Fruit fly (Drosophila melanogaster): Measurements from ENCODE around the gene CG42588.

Gene CG42588

dm6 chr3L:12841459-12841858 lies 27.4 kb downstream of the CG42588 start:
- TF ChIP-seq cad (GFP tag; optimal IDR thresholded peaks at IDR 0.05), result no peak
- TF ChIP-seq pho (GFP tag; optimal IDR thresholded peaks at IDR 0.05), result no peak
- no peak for TF ChIP-seq HLH3B (GFP tag; IDR thresholded peaks at IDR 0.05)
- TF ChIP-seq Nf-YA (GFP tag; IDR thresholded peaks at IDR 0.05), result no peak
- TF ChIP-seq sisA (GFP tag; IDR thresholded peaks at IDR 0.05), result no peak
- TF ChIP-seq Stat92E (GFP tag; optimal IDR thresholded peaks at IDR 0.05), result no peak
- no peak for TF ChIP-seq eve (GFP tag; optimal IDR thresholded peaks at IDR 0.05)
- TF ChIP-seq CG12769 (tag; optimal IDR thresholded peaks at IDR 0.05), result peak; percentile 59
- no peak for TF ChIP-seq CG8944 (GFP tag; optimal IDR thresholded peaks at IDR 0.05)
- no peak for TF ChIP-seq corto (GFP tag; optimal IDR thresholded peaks at IDR 0.05)
- no peak for TF ChIP-seq HHEX (GFP tag; optimal IDR thresholded peaks at IDR 0.05)
- TF ChIP-seq CG8478 (optimal IDR thresholded peaks at IDR 0.05), result no peak
- TF ChIP-seq emc (GFP tag; optimal IDR thresholded peaks at IDR 0.05), result no peak
- no peak for TF ChIP-seq CG2129 (GFP tag; IDR thresholded peaks at IDR 0.05; ENCODE audit: partially characterized antibody)
- no peak for TF ChIP-seq NK7.1 (GFP tag; optimal IDR thresholded peaks at IDR 0.05)
- TF ChIP-seq slp2 (GFP tag; optimal IDR thresholded peaks at IDR 0.05), result no peak
- TF ChIP-seq CG30020 (tag; optimal IDR thresholded peaks at IDR 0.05), result no peak
- no peak for TF ChIP-seq bigmax (GFP tag; optimal IDR thresholded peaks at IDR 0.05)
- no peak for TF ChIP-seq zfh2 (GFP tag; optimal IDR thresholded peaks at IDR 0.05)
- peak; percentile 34 for TF ChIP-seq kni (GFP tag; optimal IDR thresholded peaks at IDR 0.05)
- TF ChIP-seq Dref (GFP tag; IDR thresholded peaks at IDR 0.05), result no peak
- no peak for TF ChIP-seq Hey (tag; optimal IDR thresholded peaks at IDR 0.05)
- no peak for TF ChIP-seq CG2875 (GFP tag; optimal IDR thresholded peaks at IDR 0.05)
- no peak for TF ChIP-seq CG14710 (tag; optimal IDR thresholded peaks at IDR 0.05)
- no peak for TF ChIP-seq Oli (tag; optimal IDR thresholded peaks at IDR 0.05)
- TF ChIP-seq cato (GFP tag; optimal IDR thresholded peaks at IDR 0.05; ENCODE audit: borderline replicate concordance), result no peak
- TF ChIP-seq ab (GFP tag; optimal IDR thresholded peaks at IDR 0.05), result no peak
- TF ChIP-seq lola (GFP tag; optimal IDR thresholded peaks at IDR 0.05), result no peak
- TF ChIP-seq cwo (GFP tag; optimal IDR thresholded peaks at IDR 0.05), result no peak
- TF ChIP-seq CG11085 (GFP tag; IDR thresholded peaks at IDR 0.05), result no peak
- TF ChIP-seq Fer1 (GFP tag; optimal IDR thresholded peaks at IDR 0.05), result no peak
- no peak for TF ChIP-seq CG16779 (GFP tag; IDR thresholded peaks at IDR 0.05)
- TF ChIP-seq CG16863 (GFP tag; optimal IDR thresholded peaks at IDR 0.05), result no peak
- TF ChIP-seq ATbp (GFP tag; optimal IDR thresholded peaks at IDR 0.05), result peak; percentile 3
- no peak for TF ChIP-seq tgo (GFP tag; IDR thresholded peaks at IDR 0.05)
- peak in 1 of 2 experiments; percentile 30 for TF ChIP-seq bsh (GFP tag; optimal IDR thresholded peaks at IDR 0.05)
- TF ChIP-seq Med (GFP tag), result peak; percentile 65
- TF ChIP-seq CG34376 (GFP tag; optimal IDR thresholded peaks at IDR 0.05), result no peak
- TF ChIP-seq Dll (GFP tag; IDR thresholded peaks at IDR 0.05; ENCODE audit: partially characterized antibody), result no peak
- no peak for TF ChIP-seq D (optimal IDR thresholded peaks at IDR 0.05)
- TF ChIP-seq D (GFP tag; optimal IDR thresholded peaks at IDR 0.05), result no peak
- TF ChIP-seq nerfin-1 (tag; optimal IDR thresholded peaks at IDR 0.05), result no peak
- peak; percentile 22 for TF ChIP-seq lab (GFP tag; optimal IDR thresholded peaks at IDR 0.05)
- no peak for TF ChIP-seq tup (GFP tag; optimal IDR thresholded peaks at IDR 0.05)
- TF ChIP-seq CG4360 (GFP tag; IDR thresholded peaks at IDR 0.05), result no peak
- TF ChIP-seq ewg (GFP tag; optimal IDR thresholded peaks at IDR 0.05), result no peak
- no peak for TF ChIP-seq Dip2 (GFP tag; IDR thresholded peaks at IDR 0.05)
- peak; percentile 22 for TF ChIP-seq CG6813 (GFP tag; optimal IDR thresholded peaks at IDR 0.05)
- TF ChIP-seq CG16813 (GFP tag; IDR thresholded peaks at IDR 0.05; ENCODE audit: partially characterized antibody), result no peak
- no peak for TF ChIP-seq her (GFP tag; optimal IDR thresholded peaks at IDR 0.05)
- TF ChIP-seq ERR (GFP tag; optimal IDR thresholded peaks at IDR 0.05), result no peak
